Worm (Caenorhabditis elegans) whole organism, L1 larva: Measurements from ENCODE around the gene col-83.

Experiments
- ama-1 ChIP-seq: fragments of 150-350 bp; optimal IDR thresholded peaks from 2 replicates; lab custom pipeline; 2014
- nhr-20 ChIP-seq: sonication (generic microtip); optimal IDR thresholded peaks from 2 replicates; lab custom pipeline; 2016; ENCODE audit warnings: mild to moderate bottlenecking, missing genetic modification characterization, missing compliant biosample characterization

col-83 gene

ce11 chrII:10995600-10995999 is 50.2 kb downstream of the col-83 start:
- TF ChIP-seq nhr-20, result no peak
- no peak for TF ChIP-seq ama-1
- TF ChIP-seq, all 84 proteins: peak for 0
